Fruit fly (Drosophila melanogaster) whole organism, embryonic: Measurements from ENCODE around the gene VhaSFD.

ENCODE experiments used
- BtbVII ChIP-seq: fragments of 200-800 bp; sonication (Bioruptor generic); optimal IDR thresholded peaks from 3 replicates; lab custom pipeline; 2017; ENCODE audit warnings: missing biosample characterization, mild to moderate bottlenecking, missing genetic modification characterization
- C15 ChIP-seq: fragments of 200-800 bp; sonication (Bioruptor generic); IDR thresholded peaks from 3 replicates; pipeline ENCODE4 v1.3.6; 2022; ENCODE audit warnings: missing biosample characterization, missing genetic modification characterization
- CG1024 ChIP-seq: fragments of 200-800 bp; sonication (Bioruptor generic); IDR thresholded peaks from 2 replicates; pipeline ENCODE4 v1.3.6; 2022; ENCODE audit warnings: missing biosample characterization, missing genetic modification characterization
- CG10267 ChIP-seq: fragments of 200-800 bp; sonication (Bioruptor generic); optimal IDR thresholded peaks from 2 replicates; lab custom pipeline; 2018; ENCODE audit warnings: missing biosample characterization, mild to moderate bottlenecking, missing genetic modification characterization, moderate library complexity
- CG10366 ChIP-seq: fragments of 200-800 bp; sonication (Bioruptor generic); IDR thresholded peaks from 2 replicates; pipeline ENCODE4 v1.3.6; 2022; ENCODE audit warnings: missing biosample characterization, missing genetic modification characterization
- CG10543 ChIP-seq: fragments of 200-800 bp; sonication (Bioruptor generic); optimal IDR thresholded peaks from 3 replicates; lab custom pipeline; 2017; ENCODE audit warnings: missing biosample characterization, mild to moderate bottlenecking, missing genetic modification characterization, moderate library complexity
- CG10565 ChIP-seq: fragments of 200-800 bp; sonication (Bioruptor generic); optimal IDR thresholded peaks from 3 replicates; lab custom pipeline; 2016; ENCODE audit warnings: missing biosample characterization, mild to moderate bottlenecking, missing genetic modification characterization
- CG10959 ChIP-seq: fragments of 200-800 bp; sonication (Bioruptor generic); IDR thresholded peaks from 2 replicates; pipeline ENCODE4 v1.3.6; 2022; ENCODE audit warnings: missing biosample characterization, missing genetic modification characterization
- CG12659 ChIP-seq: fragments of 200-800 bp; sonication (Bioruptor generic); optimal IDR thresholded peaks from 3 replicates; lab custom pipeline; 2017; ENCODE audit warnings: mild to moderate bottlenecking, missing biosample characterization, missing genetic modification reagents, missing genetic modification characterization
- CG12744 ChIP-seq: fragments of 200-800 bp; sonication (Bioruptor generic); optimal IDR thresholded peaks from 2 replicates; lab custom pipeline; 2016; ENCODE audit warnings: missing biosample characterization, missing genetic modification characterization
- CG17361 ChIP-seq: fragments of 200-800 bp; sonication (Bioruptor generic); IDR thresholded peaks from 3 replicates; pipeline ENCODE4 v1.3.6; 2022; ENCODE audit warnings: missing biosample characterization, missing genetic modification characterization
- CG2120 ChIP-seq: fragments of 200-800 bp; sonication (Bioruptor generic); optimal IDR thresholded peaks from 3 replicates; lab custom pipeline; 2016; ENCODE audit warnings: missing biosample characterization, missing genetic modification characterization
- CG3065 ChIP-seq: fragments of 200-800 bp; sonication (Bioruptor generic); optimal IDR thresholded peaks from 2 replicates; lab custom pipeline; 2016; ENCODE audit warnings: missing biosample characterization, missing genetic modification characterization
- CG34224 ChIP-seq: fragments of 200-800 bp; sonication (Bioruptor generic); IDR thresholded peaks from 3 replicates; pipeline ENCODE4 v1.3.6; 2022; ENCODE audit warnings: missing biosample characterization, missing genetic modification characterization; ENCODE audit not compliant: partially characterized antibody
- CG4730 ChIP-seq: fragments of 200-800 bp; sonication (Bioruptor generic); IDR thresholded peaks from 2 replicates; pipeline ENCODE4 v1.3.6; 2022; ENCODE audit warnings: missing biosample characterization, missing genetic modification characterization
- CG5953 ChIP-seq: fragments of 200-800 bp; sonication (Bioruptor generic); IDR thresholded peaks from 2 replicates; pipeline ENCODE4 v1.3.6; 2022; ENCODE audit warnings: missing biosample characterization, missing genetic modification characterization
- CG6272 ChIP-seq: fragments of 200-800 bp; sonication (Bioruptor generic); IDR thresholded peaks from 2 replicates; pipeline ENCODE4 v1.3.6; 2022; ENCODE audit warnings: missing biosample characterization, missing genetic modification characterization
- CG7357 ChIP-seq: fragments of 200-800 bp; sonication (Bioruptor generic); IDR thresholded peaks from 3 replicates; pipeline ENCODE4 v1.3.6; 2022; ENCODE audit warnings: missing biosample characterization, missing genetic modification characterization
- CG7786 ChIP-seq: fragments of 200-800 bp; sonication (Bioruptor generic); optimal IDR thresholded peaks from 2 replicates; lab custom pipeline; 2016; ENCODE audit warnings: missing biosample characterization, missing genetic modification characterization
- CG7928 ChIP-seq: fragments of 200-800 bp; sonication (Bioruptor generic); optimal IDR thresholded peaks from 2 replicates; lab custom pipeline; 2017; ENCODE audit warnings: missing biosample characterization, mild to moderate bottlenecking, missing genetic modification characterization
- CG8388 ChIP-seq: fragments of 200-800 bp; sonication (Bioruptor generic); optimal IDR thresholded peaks from 2 replicates; lab custom pipeline; 2019; ENCODE audit warnings: missing biosample characterization, mild to moderate bottlenecking, missing genetic modification characterization, moderate library complexity
- CG9609 ChIP-seq: fragments of 200-800 bp; sonication (Bioruptor generic); optimal IDR thresholded peaks from 3 replicates; lab custom pipeline; 2016; ENCODE audit warnings: missing biosample characterization, missing genetic modification characterization
- CG9817 ChIP-seq: fragments of 200-800 bp; sonication (Bioruptor generic); optimal IDR thresholded peaks from 2 replicates; lab custom pipeline; 2018; ENCODE audit warnings: missing biosample characterization, mild to moderate bottlenecking, missing genetic modification characterization, moderate library complexity
- CG9932 ChIP-seq: fragments of 200-800 bp; sonication (Bioruptor generic); IDR thresholded peaks from 2 replicates; pipeline ENCODE4 v1.3.6; 2022; ENCODE audit warnings: missing biosample characterization, missing genetic modification characterization
- CoRest ChIP-seq: fragments of 200-800 bp; sonication (Bioruptor generic); optimal IDR thresholded peaks from 3 replicates; lab custom pipeline; 2018; ENCODE audit warnings: missing biosample characterization, mild to moderate bottlenecking, missing genetic modification characterization, moderate library complexity
- CrebB ChIP-seq: fragments of 200-800 bp; sonication (Bioruptor generic); optimal IDR thresholded peaks from 3 replicates; lab custom pipeline; 2018; ENCODE audit warnings: missing biosample characterization, mild to moderate bottlenecking, missing genetic modification characterization
- Doc2 ChIP-seq: fragments of 200-800 bp; sonication (Bioruptor generic); IDR thresholded peaks from 2 replicates; pipeline ENCODE4 v1.3.6; 2022; ENCODE audit warnings: missing biosample characterization, missing genetic modification characterization
- Dp ChIP-seq: fragments of 200-800 bp; sonication (Bioruptor generic); optimal IDR thresholded peaks from 2 replicates; lab custom pipeline; 2018; ENCODE audit warnings: missing biosample characterization, mild to moderate bottlenecking, missing genetic modification characterization, moderate library complexity
- Fer1 ChIP-seq: fragments of 200-800 bp; sonication (Bioruptor generic); optimal IDR thresholded peaks from 2 replicates; lab custom pipeline; 2017; ENCODE audit warnings: missing biosample characterization, mild to moderate bottlenecking, missing genetic modification characterization
- HHEX ChIP-seq: fragments of 200-800 bp; sonication (Bioruptor generic); optimal IDR thresholded peaks from 3 replicates; lab custom pipeline; 2017; ENCODE audit warnings: missing biosample characterization, mild to moderate bottlenecking, missing genetic modification characterization, missing genetic modification reagents
- HLHmδ ChIP-seq: fragments of 200-800 bp; sonication (Bioruptor generic); optimal IDR thresholded peaks from 2 replicates; lab custom pipeline; 2018; ENCODE audit warnings: missing biosample characterization, mild to moderate bottlenecking, missing genetic modification characterization, moderate library complexity
- Hand ChIP-seq: fragments of 200-800 bp; sonication (Bioruptor generic); optimal IDR thresholded peaks from 2 replicates; lab custom pipeline; 2017; ENCODE audit warnings: mild to moderate bottlenecking, missing biosample characterization, missing genetic modification reagents, missing genetic modification characterization
- Lpt ChIP-seq: fragments of >200 bp; optimal IDR thresholded peaks from 2 replicates; lab custom pipeline; 2018; ENCODE audit warnings: missing biosample characterization, missing genetic modification characterization
- MTF-1 ChIP-seq: fragments of 200-800 bp; sonication (Bioruptor generic); optimal IDR thresholded peaks from 2 replicates; lab custom pipeline; 2018; ENCODE audit warnings: missing biosample characterization, mild to moderate bottlenecking, missing genetic modification characterization, borderline replicate concordance
- Mrtf ChIP-seq: fragments of 200-800 bp; sonication (Bioruptor generic); IDR thresholded peaks from 3 replicates; pipeline ENCODE4 v1.3.6; 2022; ENCODE audit warnings: missing biosample characterization, missing genetic modification characterization
- Neu2 ChIP-seq: fragments of 200-800 bp; sonication (Bioruptor generic); optimal IDR thresholded peaks from 3 replicates; lab custom pipeline; 2016; ENCODE audit warnings: missing biosample characterization, missing genetic modification characterization, borderline replicate concordance
- Nf-YA ChIP-seq: fragments of 200-800 bp; sonication (Bioruptor generic); IDR thresholded peaks from 2 replicates; pipeline ENCODE4 v1.3.6; 2022; ENCODE audit warnings: missing biosample characterization, missing genetic modification characterization
- Pdp1 ChIP-seq, 2 experiments: fragments of 200-800 bp; sonication (Bioruptor generic); optimal IDR thresholded peaks; 3 replicates each; lab custom pipeline; 2016; ENCODE audit warnings: missing biosample characterization in 2 of 2, missing genetic modification characterization in 2 of 2, mild to moderate bottlenecking in 1 of 2, moderate library complexity in 1 of 2
- TFAM ChIP-seq: fragments of 200-800 bp; sonication (Bioruptor generic); optimal IDR thresholded peaks from 2 replicates; lab custom pipeline; 2017; ENCODE audit warnings: missing biosample characterization, missing genetic modification characterization, inconsistent platforms
- Usf ChIP-seq: fragments of 200-800 bp; sonication (Bioruptor generic); optimal IDR thresholded peaks from 2 replicates; lab custom pipeline; 2017; ENCODE audit warnings: missing genotype, missing biosample characterization, missing genetic modification characterization
- ara ChIP-seq: fragments of 200-800 bp; sonication (Bioruptor generic); IDR thresholded peaks from 2 replicates; pipeline ENCODE4 v1.3.6; 2022; ENCODE audit warnings: missing biosample characterization, missing genetic modification characterization
- corto ChIP-seq: fragments of 200-800 bp; sonication (Bioruptor generic); optimal IDR thresholded peaks from 2 replicates; lab custom pipeline; 2016; ENCODE audit warnings: missing biosample characterization, mild to moderate bottlenecking, missing genetic modification characterization, moderate library complexity
- dm ChIP-seq: fragments of 200-800 bp; sonication (Bioruptor generic); optimal IDR thresholded peaks from 3 replicates; lab custom pipeline; 2016; ENCODE audit warnings: missing biosample characterization, missing genetic modification characterization
- ewg ChIP-seq: fragments of 200-800 bp; sonication (Bioruptor generic); optimal IDR thresholded peaks from 3 replicates; lab custom pipeline; 2017; ENCODE audit warnings: mild to moderate bottlenecking, missing biosample characterization, missing genetic modification reagents, missing genetic modification characterization
- grau ChIP-seq: fragments of 200-800 bp; optimal IDR thresholded peaks from 3 replicates; lab custom pipeline; 2019; ENCODE audit warnings: missing biosample characterization, mild to moderate bottlenecking, missing genetic modification characterization, moderate library complexity
- h ChIP-seq: fragments of >200 bp; optimal IDR thresholded peaks from 2 replicates; lab custom pipeline; 2017
- ham ChIP-seq: fragments of 200-800 bp; sonication (Bioruptor generic); IDR thresholded peaks from 2 replicates; pipeline ENCODE4 v1.3.6; 2022; ENCODE audit warnings: missing biosample characterization, missing genetic modification characterization
- hth ChIP-seq: fragments of >200 bp; optimal IDR thresholded peaks from 2 replicates; lab custom pipeline; 2017; ENCODE audit warnings: inconsistent platforms
- rib ChIP-seq: fragments of 200-800 bp; sonication (Bioruptor generic); IDR thresholded peaks from 2 replicates; pipeline ENCODE4 v1.3.6; 2022; ENCODE audit warnings: missing biosample characterization, missing genetic modification characterization
- zfh2 ChIP-seq: fragments of 200-800 bp; sonication (Bioruptor generic); optimal IDR thresholded peaks from 2 replicates; lab custom pipeline; 2016; ENCODE audit warnings: missing biosample characterization, missing genetic modification characterization

The VhaSFD gene

DNA sequence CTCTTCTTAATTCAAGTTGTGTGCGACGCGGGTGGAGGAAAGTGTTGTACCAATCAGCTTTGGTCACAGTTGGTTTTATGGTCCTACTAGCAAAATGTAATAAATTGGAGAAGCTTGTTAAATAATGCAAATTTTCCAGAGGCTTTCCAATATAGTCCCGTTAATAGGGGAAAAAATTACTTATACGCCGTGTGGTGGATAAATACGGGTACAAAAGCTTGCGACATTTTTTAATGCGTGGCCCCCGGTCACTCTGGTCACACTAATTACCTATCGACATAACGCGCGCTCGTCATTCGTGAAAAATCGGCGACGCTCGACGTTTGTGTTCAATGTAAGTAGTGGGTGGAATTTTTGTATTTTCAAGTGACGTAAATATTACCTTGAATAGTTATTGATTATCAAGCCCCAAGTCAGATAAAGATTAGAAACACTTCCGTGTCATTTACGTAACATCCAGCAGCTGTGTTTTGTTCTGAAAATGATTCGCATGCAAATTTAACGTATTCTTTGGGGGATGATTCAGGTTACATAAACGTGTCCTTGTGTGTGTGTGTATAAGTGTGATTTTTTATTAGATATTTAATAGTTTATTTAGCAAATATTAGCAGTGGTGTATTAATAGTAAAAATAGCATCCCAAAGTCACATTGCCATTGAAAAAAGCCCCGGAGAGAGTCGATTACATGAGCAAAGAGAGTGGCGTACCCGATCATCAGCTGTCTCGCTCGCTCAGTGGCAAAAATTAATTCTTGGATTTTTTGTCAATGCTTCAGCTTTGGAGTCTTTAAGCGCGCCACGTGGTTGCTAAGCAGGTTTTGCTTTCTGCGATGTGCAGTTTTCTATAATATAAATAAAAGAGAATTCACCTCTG, 7.7 kb downstream of the VhaSFD start, which contains the start of gene Cyt-c-p (continued):
- no peak for TF ChIP-seq Doc2
- peak; percentile 99 for TF ChIP-seq Dp (GFP tag; lab: Kevin White, UChicago)
- TF ChIP-seq Nf-YA (GFP tag; lab: Robert Waterston, UW), result no peak
- no peak for TF ChIP-seq HHEX (GFP tag; lab: Kevin White, UChicago)
- no peak for TF ChIP-seq CG7357 (GFP tag; lab: Robert Waterston, UW)
- TF ChIP-seq dm (GFP tag; lab: Kevin White, UChicago), result peak; percentile 52
- TF ChIP-seq CG4730, result no peak
- peak; percentile 56 for TF ChIP-seq CG10267 (tag; lab: Kevin White, UChicago)
- no peak for TF ChIP-seq CG10366 (GFP tag; lab: Robert Waterston, UW)
- no peak for TF ChIP-seq HLHmδ (GFP tag; lab: Kevin White, UChicago)
- no peak for TF ChIP-seq CG9817 (tag; lab: Kevin White, UChicago)
- no peak for TF ChIP-seq C15 (GFP tag; lab: Robert Waterston, UW)
- peak; percentile 34 for TF ChIP-seq BtbVII (GFP tag; lab: Kevin White, UChicago)
- TF ChIP-seq CG8388 (GFP tag; lab: Kevin White, UChicago), result no peak
- TF ChIP-seq corto (GFP tag; lab: Kevin White, UChicago), result no peak
- no peak for TF ChIP-seq zfh2 (GFP tag; lab: Kevin White, UChicago)
- TF ChIP-seq CG34224 (GFP tag; lab: Robert Waterston, UW), result peak; percentile 48
- TF ChIP-seq CG7928, result peak; percentile 13
- TF ChIP-seq CG2120 (GFP tag; lab: Kevin White, UChicago), result no peak
- peak; percentile 37 for TF ChIP-seq grau (tag; lab: Kevin White, UChicago)
- no peak for TF ChIP-seq CG7786 (GFP tag; lab: Kevin White, UChicago)
- no peak for TF ChIP-seq ham (GFP tag; lab: Robert Waterston, UW)
- no peak for TF ChIP-seq Lpt (GFP tag; lab: Kevin White, UChicago)
- TF ChIP-seq CG10543, result peak; percentile 29
- TF ChIP-seq CG17361 (GFP tag; lab: Robert Waterston, UW), result 0 out of 3 replicates have a peak, but pooled peaks have one; percentile 34
- no peak for TF ChIP-seq Hand (GFP tag; lab: Kevin White, UChicago)
- TF ChIP-seq CrebB (tag; lab: Kevin White, UChicago), result no peak
- peak; percentile 31 for TF ChIP-seq Fer1 (GFP tag; lab: Kevin White, UChicago)
- no peak for TF ChIP-seq hth (lab: Kevin White, UChicago)
- peak in 1 of 2 experiments; percentile 83 for TF ChIP-seq Pdp1 (GFP tag; optimal IDR thresholded peaks at IDR 0.05; lab: Kevin White, UChicago)
- no peak; the same call in 1 of the 2 replicates for TF ChIP-seq CG6272 (GFP tag; lab: Robert Waterston, UW)
- TF ChIP-seq CG5953 (GFP tag; lab: Robert Waterston, UW), result no peak
- TF ChIP-seq ewg, result peak; percentile 1
- TF ChIP-seq TFAM (GFP tag; lab: Kevin White, UChicago), result no peak
- TF ChIP-seq CG9932, result no peak
- no peak for TF ChIP-seq rib (GFP tag; lab: Robert Waterston, UW)
- TF ChIP-seq ara (GFP tag; lab: Robert Waterston, UW), result no peak
- TF ChIP-seq Usf, result no peak
- peak; percentile 86 for TF ChIP-seq Neu2 (GFP tag; lab: Kevin White, UChicago)
- no peak for TF ChIP-seq CG12744 (GFP tag; lab: Kevin White, UChicago)
- TF ChIP-seq CG10565 (GFP tag; lab: Kevin White, UChicago), result no peak
- TF ChIP-seq h (lab: Kevin White, UChicago), result no peak
- TF ChIP-seq CG1024 (GFP tag; lab: Robert Waterston, UW), result no peak
- no peak for TF ChIP-seq CG3065 (GFP tag; lab: Kevin White, UChicago)
- TF ChIP-seq MTF-1 (GFP tag; lab: Kevin White, UChicago), result no peak
- TF ChIP-seq CG10959 (GFP tag; lab: Robert Waterston, UW), result no peak
- TF ChIP-seq CoRest, result peak; percentile 63
- TF ChIP-seq CG9609 (GFP tag; lab: Kevin White, UChicago), result no peak
- TF ChIP-seq CG12659, result peak; percentile 81
- TF ChIP-seq Mrtf (GFP tag; lab: Robert Waterston, UW), result no peak
